Fruit fly (Drosophila melanogaster): ENCODE data around the gene Crz.
A peak's percentile ranks its signal among the peaks of the same experiment; 100 is the strongest.

The Crz gene

dm6 chr3R:14292307-14292711 lies 22.3 kb upstream of the Crz start:
- TF ChIP-seq Myc (optimal IDR thresholded peaks at IDR 0.05) (no peak), Vsx2 (GFP tag; optimal IDR thresholded peaks at IDR 0.05; ENCODE audit: partially characterized antibody) (no peak), h (GFP tag; optimal IDR thresholded peaks at IDR 0.05) (peak; percentile 0), foxo (GFP tag; optimal IDR thresholded peaks at IDR 0.05) (peak in 1 of 2 experiments; percentile 42), woc (GFP tag; optimal IDR thresholded peaks at IDR 0.05) (no peak), dmrt93B (GFP tag; optimal IDR thresholded peaks at IDR 0.05) (no peak), dl (GFP tag; optimal IDR thresholded peaks at IDR 0.05; ENCODE audit: insufficient read depth in 1 of 2, partially characterized antibody in 2 of 2) (no peak), Sp1 (GFP tag; optimal IDR thresholded peaks at IDR 0.05) (peak; percentile 25), jim (GFP tag; optimal IDR thresholded peaks at IDR 0.05) (no peak)

dm6 chr3R:14294397-14295018 lies 20.1 kb upstream of the Crz start:
- TF ChIP-seq dl (GFP tag; optimal IDR thresholded peaks at IDR 0.05; ENCODE audit: insufficient read depth in 1 of 2, partially characterized antibody in 2 of 2) (no peak), Jra (GFP tag; optimal IDR thresholded peaks at IDR 0.05) (no peak), Abd-B (GFP tag; optimal IDR thresholded peaks at IDR 0.05) (no peak), usp (GFP tag; optimal IDR thresholded peaks at IDR 0.05) (no peak), brk (GFP tag; optimal IDR thresholded peaks at IDR 0.05) (peak; percentile 6), Sp1 (GFP tag; optimal IDR thresholded peaks at IDR 0.05) (no peak), h (GFP tag; optimal IDR thresholded peaks at IDR 0.05) (peak; percentile 15), rgr (GFP tag; optimal IDR thresholded peaks at IDR 0.05) (no peak), Hnf4 (GFP tag; optimal IDR thresholded peaks at IDR 0.05) (no peak), Rel (GFP tag; optimal IDR thresholded peaks at IDR 0.05) (no peak), Rel (tag; optimal IDR thresholded peaks at IDR 0.05) (peak; percentile 94), br (GFP tag; optimal IDR thresholded peaks at IDR 0.05) (no peak), psq (GFP tag; optimal IDR thresholded peaks at IDR 0.05) (no peak), fru (GFP tag; optimal IDR thresholded peaks at IDR 0.05) (no peak), pan (optimal IDR thresholded peaks at IDR 0.05) (no peak), HLH106 (tag; optimal IDR thresholded peaks at IDR 0.05) (no peak), CG9705 (GFP tag; optimal IDR thresholded peaks at IDR 0.05) (no peak)

dm6 chr3R:14296126-14296525 lies 18.5 kb upstream of the Crz start:
- TF ChIP-seq Dfd (GFP tag; optimal IDR thresholded peaks at IDR 0.05) (no peak), lola (GFP tag; optimal IDR thresholded peaks at IDR 0.05) (no peak), OdsH (GFP tag; optimal IDR thresholded peaks at IDR 0.05) (no peak), Sp1 (GFP tag; optimal IDR thresholded peaks at IDR 0.05) (no peak), Jra (GFP tag; optimal IDR thresholded peaks at IDR 0.05) (no peak), HLH106 (tag; optimal IDR thresholded peaks at IDR 0.05) (no peak), rgr (GFP tag; optimal IDR thresholded peaks at IDR 0.05) (no peak), Rel (GFP tag; optimal IDR thresholded peaks at IDR 0.05) (no peak), Rel (tag; optimal IDR thresholded peaks at IDR 0.05) (no peak), dl (GFP tag; optimal IDR thresholded peaks at IDR 0.05; ENCODE audit: insufficient read depth in 1 of 2, partially characterized antibody in 2 of 2) (no peak), brk (GFP tag; optimal IDR thresholded peaks at IDR 0.05) (no peak), br (GFP tag; optimal IDR thresholded peaks at IDR 0.05) (no peak), Dif (GFP tag; optimal IDR thresholded peaks at IDR 0.05; ENCODE audit: partially characterized antibody) (no peak), Abd-B (GFP tag; optimal IDR thresholded peaks at IDR 0.05) (no peak), Mio (GFP tag; optimal IDR thresholded peaks at IDR 0.05) (no peak), GATAd (GFP tag; optimal IDR thresholded peaks at IDR 0.05) (no peak), pan (optimal IDR thresholded peaks at IDR 0.05) (no peak), Hnf4 (GFP tag; optimal IDR thresholded peaks at IDR 0.05) (no peak), dsf (GFP tag; optimal IDR thresholded peaks at IDR 0.05; ENCODE audit: borderline replicate concordance) (no peak), fru (GFP tag; optimal IDR thresholded peaks at IDR 0.05) (no peak), Hr83 (GFP tag; optimal IDR thresholded peaks at IDR 0.05; ENCODE audit: poor library complexity, severe bottlenecking) (no peak)

- TF ChIP-seq dl (GFP tag; optimal IDR thresholded peaks at IDR 0.05; ENCODE audit: insufficient read depth in 1 of 2, partially characterized antibody in 2 of 2) (no peak), Sp1 (GFP tag; optimal IDR thresholded peaks at IDR 0.05) (no peak), CG9705 (GFP tag; optimal IDR thresholded peaks at IDR 0.05) (no peak), lola (GFP tag; optimal IDR thresholded peaks at IDR 0.05) (no peak), rgr (GFP tag; optimal IDR thresholded peaks at IDR 0.05) (no peak), N (GFP tag; optimal IDR thresholded peaks at IDR 0.05) (no peak), CrebA (GFP tag; optimal IDR thresholded peaks at IDR 0.05; ENCODE audit: borderline replicate concordance) (no peak), woc (GFP tag; optimal IDR thresholded peaks at IDR 0.05) (no peak)
Observed at dm6 chr3R:14296700-14297099, 18.0 kb upstream of the Crz start.

Data from whole organism, wandering third instar larva.